Worm (Caenorhabditis elegans) whole organism, L1 larva: ENCODE data around the gene nca-2.

Source experiments
- C16A3.4 ChIP-seq: fragments of 150-350 bp; optimal IDR thresholded peaks from 2 replicates; lab custom pipeline; 2014; ENCODE audit warnings: missing biosample characterization, missing genetic modification characterization
- F16B12.6 ChIP-seq: fragments of 150-350 bp; optimal IDR thresholded peaks from 2 replicates; lab custom pipeline; 2014; ENCODE audit warnings: missing biosample characterization, missing genetic modification characterization
- alr-1 ChIP-seq: fragments of 200-800 bp; sonication (Bioruptor generic); optimal IDR thresholded peaks from 2 replicates; lab custom pipeline; 2018; ENCODE audit warnings: borderline replicate concordance, mild to moderate bottlenecking, missing genetic modification characterization, missing compliant biosample characterization
- aly-2 ChIP-seq: fragments of 150-350 bp; optimal IDR thresholded peaks from 2 replicates; lab custom pipeline; 2014; ENCODE audit warnings: missing biosample characterization, missing genetic modification characterization
- blmp-1 ChIP-seq: fragments of 150-350 bp; optimal IDR thresholded peaks from 2 replicates; lab custom pipeline; 2014; ENCODE audit warnings: missing biosample characterization, missing genetic modification characterization
- ceh-88 ChIP-seq: fragments of 200-800 bp; sonication (Bioruptor generic); IDR thresholded peaks from 2 replicates; pipeline ENCODE4 v1.3.6; 2022; ENCODE audit warnings: missing genetic modification characterization, missing compliant biosample characterization
- ceh-90 ChIP-seq: sonication (generic microtip); optimal IDR thresholded peaks from 2 replicates; lab custom pipeline; 2016; ENCODE audit warnings: missing genetic modification characterization, missing compliant biosample characterization
- ces-1 ChIP-seq: fragments of 150-350 bp; optimal IDR thresholded peaks from 2 replicates; lab custom pipeline; 2014; ENCODE audit warnings: missing biosample characterization, missing genetic modification reagents, missing genetic modification characterization
- dpl-1 ChIP-seq, 3 experiments: fragments of 150-350 bp in 2 of 3; sonication (generic microtip) in 1 of 3; optimal IDR thresholded peaks; 2 replicates each; lab custom pipeline; 2014 to 2017; ENCODE audit warnings: missing biosample characterization in 3 of 3, missing genetic modification characterization in 3 of 3, missing genetic modification reagents in 3 of 3
- efl-1 ChIP-seq, 4 experiments: fragments of 150-350 bp; optimal IDR thresholded peaks in 3 of 4; peaks in 1 of 4; 1 replicate in 1 of 4; 2 replicates in 3 of 4; lab custom pipeline; 2014; ENCODE audit warnings: missing biosample characterization in 2 of 4, missing genetic modification characterization in 2 of 4, missing genetic modification reagents in 2 of 4
- efl-3 ChIP-seq: fragments of 200-800 bp; sonication (Bioruptor generic); optimal IDR thresholded peaks from 2 replicates; lab custom pipeline; 2018; ENCODE audit warnings: mild to moderate bottlenecking, missing genetic modification characterization, missing compliant biosample characterization
- egl-13 ChIP-seq: sonication (generic microtip); optimal IDR thresholded peaks from 2 replicates; lab custom pipeline; 2016; ENCODE audit warnings: missing genotype, missing genetic modification reagents, missing genetic modification characterization, missing compliant biosample characterization
- egl-27 ChIP-seq, 2 experiments: fragments of 150-350 bp in 1 of 2; sonication (generic microtip); optimal IDR thresholded peaks; 3 replicates each; lab custom pipeline; 2017 to 2018; ENCODE audit warnings: missing biosample characterization in 2 of 2, missing genetic modification characterization in 2 of 2, missing genetic modification reagents in 2 of 2
- elt-3 ChIP-seq, 6 experiments: fragments of 150-350 bp in 1 of 6; sonication (generic microtip); optimal IDR thresholded peaks; 2 replicates each; lab custom pipeline; 2017 to 2018; ENCODE audit warnings: missing biosample characterization in 6 of 6, missing genetic modification characterization in 6 of 6, inconsistent platforms in 1 of 6
- hlh-4 ChIP-seq: sonication (generic microtip); optimal IDR thresholded peaks from 2 replicates; lab custom pipeline; 2016; ENCODE audit warnings: mild to moderate bottlenecking, missing genetic modification characterization, missing compliant biosample characterization
- irx-1 ChIP-seq: sonication (generic microtip); optimal IDR thresholded peaks from 2 replicates; lab custom pipeline; 2016; ENCODE audit warnings: missing genetic modification characterization, missing compliant biosample characterization
- isw-1 ChIP-seq: fragments of 200-800 bp; sonication (Bioruptor generic); IDR thresholded peaks from 2 replicates; pipeline ENCODE4 v1.3.6; 2022; ENCODE audit warnings: missing genetic modification characterization, missing compliant biosample characterization
- jun-1 ChIP-seq: fragments of 150-350 bp; optimal IDR thresholded peaks from 2 replicates; lab custom pipeline; 2014; ENCODE audit warnings: missing biosample characterization, missing genetic modification reagents, missing genetic modification characterization
- lin-14 ChIP-seq: fragments of 200-800 bp; sonication (Bioruptor generic); optimal IDR thresholded peaks from 2 replicates; lab custom pipeline; 2018; ENCODE audit warnings: mild to moderate bottlenecking, missing genetic modification characterization, moderate library complexity, missing compliant biosample characterization
- lin-35 ChIP-seq, 2 experiments: fragments of 150-350 bp; optimal IDR thresholded peaks; 2 replicates each; lab custom pipeline; 2014; ENCODE audit warnings: missing biosample characterization in 2 of 2, missing genetic modification characterization in 2 of 2, missing genetic modification reagents in 2 of 2
- lsy-2 ChIP-seq, 2 experiments: fragments of 150-350 bp; optimal IDR thresholded peaks; 2 replicates each; lab custom pipeline; 2014; ENCODE audit warnings: missing biosample characterization in 2 of 2, missing genetic modification characterization in 2 of 2
- mab-9 ChIP-seq: fragments of 200-800 bp; sonication (Bioruptor generic); IDR thresholded peaks from 2 replicates; pipeline ENCODE4 v1.3.6; 2022; ENCODE audit warnings: missing genetic modification reagents, missing genetic modification characterization, missing compliant biosample characterization
- mep-1 ChIP-seq: fragments of 150-350 bp; optimal IDR thresholded peaks from 2 replicates; lab custom pipeline; 2014; ENCODE audit warnings: missing biosample characterization, missing genetic modification characterization
- nhr-11 ChIP-seq: fragments of 150-350 bp; optimal IDR thresholded peaks from 2 replicates; lab custom pipeline; 2014; ENCODE audit warnings: missing biosample characterization, missing genetic modification characterization
- nhr-12 ChIP-seq: sonication (generic microtip); optimal IDR thresholded peaks from 2 replicates; lab custom pipeline; 2017; ENCODE audit warnings: missing biosample characterization, missing genetic modification characterization
- nhr-19 ChIP-seq: fragments of 200-800 bp; sonication (Bioruptor generic); conservative IDR thresholded peaks from 2 replicates; pipeline ENCODE4 v1.3.6; 2022; ENCODE audit warnings: missing genetic modification characterization, missing compliant biosample characterization
- nhr-20 ChIP-seq: sonication (generic microtip); optimal IDR thresholded peaks from 2 replicates; lab custom pipeline; 2016; ENCODE audit warnings: mild to moderate bottlenecking, missing genetic modification characterization, missing compliant biosample characterization
- nhr-71 ChIP-seq: sonication (generic microtip); optimal IDR thresholded peaks from 2 replicates; lab custom pipeline; 2016; ENCODE audit warnings: mild to moderate bottlenecking, missing genetic modification characterization, moderate library complexity, missing compliant biosample characterization
- nhr-76 ChIP-seq: sonication (generic microtip); optimal IDR thresholded peaks from 2 replicates; lab custom pipeline; 2017; ENCODE audit warnings: missing biosample characterization, missing genetic modification characterization
- nhr-84 ChIP-seq: sonication (generic microtip); optimal IDR thresholded peaks from 2 replicates; lab custom pipeline; 2017; ENCODE audit warnings: missing biosample characterization, missing genetic modification characterization
- nhr-85 ChIP-seq: sonication (generic microtip); peaks from one replicate; lab custom pipeline; 2016; ENCODE audit warnings: missing genetic modification characterization, inconsistent platforms, missing compliant biosample characterization
- nhr-90 ChIP-seq: sonication (generic microtip); optimal IDR thresholded peaks from 2 replicates; lab custom pipeline; 2016; ENCODE audit warnings: mild to moderate bottlenecking, missing genetic modification characterization, missing compliant biosample characterization; ENCODE audit not compliant: poor library complexity
- pag-3 ChIP-seq: sonication (generic microtip); optimal IDR thresholded peaks from 2 replicates; lab custom pipeline; 2017; ENCODE audit warnings: missing genetic modification characterization, mild to moderate bottlenecking, missing compliant biosample characterization, antibody characterized with exemption, borderline replicate concordance; ENCODE audit not compliant: insufficient read depth
- pqm-1 ChIP-seq: sonication (generic microtip); optimal IDR thresholded peaks from 3 replicates; lab custom pipeline; 2017; ENCODE audit warnings: missing biosample characterization, missing genetic modification characterization
- rnt-1 ChIP-seq: sonication (generic microtip); optimal IDR thresholded peaks from 2 replicates; lab custom pipeline; 2016; ENCODE audit warnings: mild to moderate bottlenecking, missing genetic modification characterization, moderate library complexity, missing compliant biosample characterization
- skn-1 ChIP-seq: fragments of 150-350 bp; optimal IDR thresholded peaks from 2 replicates; lab custom pipeline; 2014; ENCODE audit warnings: missing biosample characterization, missing genetic modification characterization
- snpc-4 ChIP-seq: fragments of 150-350 bp; optimal IDR thresholded peaks from 2 replicates; lab custom pipeline; 2014; ENCODE audit warnings: missing biosample characterization, missing genetic modification characterization
- snu-23 ChIP-seq: sonication (generic microtip); optimal IDR thresholded peaks from 2 replicates; lab custom pipeline; 2016; ENCODE audit warnings: missing genetic modification characterization, missing compliant biosample characterization
- sox-4 ChIP-seq: sonication (generic microtip); optimal IDR thresholded peaks from 2 replicates; lab custom pipeline; 2016; ENCODE audit warnings: missing genetic modification characterization, missing compliant biosample characterization
- swsn-7 ChIP-seq: sonication (generic microtip); optimal IDR thresholded peaks from 2 replicates; lab custom pipeline; 2016; ENCODE audit warnings: missing genetic modification characterization, missing compliant biosample characterization
- tbx-2 ChIP-seq: sonication (generic microtip); optimal IDR thresholded peaks from 2 replicates; lab custom pipeline; 2016; ENCODE audit warnings: missing genetic modification characterization, missing compliant biosample characterization
- tlp-1 ChIP-seq: fragments of 150-350 bp; optimal IDR thresholded peaks from 2 replicates; lab custom pipeline; 2014; ENCODE audit warnings: missing biosample characterization, missing genetic modification characterization
- unc-30 ChIP-seq: sonication (generic microtip); optimal IDR thresholded peaks from 2 replicates; lab custom pipeline; 2017; ENCODE audit warnings: missing biosample characterization, missing genetic modification characterization
- unc-86 ChIP-seq: sonication (generic microtip); optimal IDR thresholded peaks from 2 replicates; lab custom pipeline; 2016; ENCODE audit warnings: missing genetic modification characterization, missing compliant biosample characterization
- unc-98 ChIP-seq: fragments of 200-800 bp; sonication (Bioruptor generic); IDR thresholded peaks from 2 replicates; pipeline ENCODE4 v1.3.6; 2022; ENCODE audit warnings: missing genetic modification characterization, missing compliant biosample characterization
- xbp-1 ChIP-seq: sonication (generic microtip); optimal IDR thresholded peaks from 2 replicates; lab custom pipeline; 2016; ENCODE audit warnings: missing genetic modification characterization, missing compliant biosample characterization
- zag-1 ChIP-seq: fragments of 150-350 bp; optimal IDR thresholded peaks from 2 replicates; lab custom pipeline; 2014; ENCODE audit warnings: missing biosample characterization, missing genetic modification characterization

The nca-2 gene

DNA sequence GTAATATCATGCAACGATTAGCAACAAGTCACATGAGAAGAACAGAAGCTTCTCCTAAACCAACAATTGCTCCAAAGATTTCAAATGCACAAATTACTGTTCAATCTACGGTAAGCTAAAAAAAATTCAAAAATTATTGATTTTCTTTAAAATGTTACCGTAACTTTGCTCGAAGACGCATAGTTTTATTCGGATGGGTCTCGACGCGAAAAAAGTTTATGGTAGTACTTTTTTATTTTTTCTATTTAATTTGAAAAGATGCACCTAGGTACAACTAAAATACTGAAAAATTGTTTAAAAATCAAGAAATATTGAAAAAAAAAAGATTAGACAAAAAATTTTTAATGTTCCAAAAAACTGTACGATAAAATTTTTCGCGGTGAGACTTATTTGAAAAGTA is 22.3 kb downstream of the nca-2 start:
- TF ChIP-seq sox-4 (tag; lab: Kevin White, UChicago) (no peak), pag-3 (tag; lab: Kevin White, UChicago) (no peak), alr-1 (tag; lab: Kevin White, UChicago) (no peak), zag-1 (tag; lab: Kevin White, UChicago) (no peak), ceh-88 (no peak), ces-1 (no peak), efl-1 (optimal IDR thresholded peaks at IDR 0.05; lab: Kevin White, UChicago) (no peak), efl-1 (GFP tag; optimal IDR thresholded peaks at IDR 0.05 in 1 of 2; lab: Kevin White, UChicago) (peak in 1 of 2 experiments; percentile 43)
- TF ChIP-seq, all 84 proteins: peak for 1

DNA sequence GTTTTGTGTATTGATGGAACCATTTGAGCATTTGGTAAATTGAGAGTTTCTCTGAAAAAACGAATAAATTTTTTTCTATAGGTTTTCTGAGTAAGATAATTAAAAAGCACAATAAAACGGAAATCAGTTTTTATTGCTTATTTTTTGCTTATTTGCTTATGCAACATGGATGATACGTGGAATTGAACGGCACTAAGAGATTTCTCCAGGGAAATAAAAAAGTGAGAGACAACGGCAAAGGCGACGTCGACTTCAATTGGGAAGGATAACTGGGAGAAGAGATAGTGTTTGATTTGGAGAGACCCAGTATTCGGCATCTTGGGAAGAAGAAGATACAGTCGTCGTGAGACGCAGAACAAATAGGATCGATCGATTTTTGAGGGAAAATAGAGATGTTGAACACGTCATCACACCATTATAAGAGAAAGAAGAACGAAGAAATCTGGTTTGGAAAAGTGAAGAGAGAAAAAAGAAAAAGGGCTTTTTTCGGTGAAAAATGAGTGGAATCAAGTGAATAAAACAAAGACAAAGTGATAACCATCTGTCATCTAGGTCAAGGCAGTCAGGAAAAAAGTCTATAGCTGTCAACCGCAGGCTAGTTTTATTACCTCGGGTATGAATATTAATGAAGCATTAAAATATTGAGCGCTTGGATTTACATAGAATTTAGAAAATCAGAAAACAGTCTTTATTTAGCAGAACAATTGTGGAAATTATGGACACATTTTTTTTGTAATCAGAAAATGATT is 32.9 kb downstream of the nca-2 start, which contains the start of gene tmem-131:
TSS of gene tmem-131 (minus strand) at position 51 of the 749 bp plus-strand sequence.
- TF ChIP-seq F16B12.6 = no peak
- TF ChIP-seq irx-1 (tag; lab: Kevin White, UChicago) = peak; percentile 11
- peak in 2 of 6 experiments; percentile 67 to 73 for TF ChIP-seq elt-3 (tag; optimal IDR thresholded peaks at IDR 0.05; lab: Kevin White, UChicago)
- TF ChIP-seq unc-86 = no peak
- no peak for TF ChIP-seq nhr-76 (tag; lab: Kevin White, UChicago)
- no peak for TF ChIP-seq pqm-1 (tag; lab: Kevin White, UChicago)
- no peak for TF ChIP-seq hlh-4 (tag; lab: Kevin White, UChicago)
- TF ChIP-seq swsn-7 (tag; lab: Kevin White, UChicago) = no peak
- peak; percentile 35 for TF ChIP-seq C16A3.4 (tag; lab: Kevin White, UChicago)
- peak in 1 of 2 experiments; percentile 24 for TF ChIP-seq efl-1 (optimal IDR thresholded peaks at IDR 0.05; lab: Kevin White, UChicago)
- TF ChIP-seq efl-1 (GFP tag; optimal IDR thresholded peaks at IDR 0.05 in 1 of 2; lab: Kevin White, UChicago) = peak in 1 of 2 experiments; percentile 89
- TF ChIP-seq nhr-85 (tag; lab: Kevin White, UChicago) = peak; percentile 93
- TF ChIP-seq lin-35 (GFP tag; optimal IDR thresholded peaks at IDR 0.05; lab: Kevin White, UChicago) = peak; percentile 8 to 46
- TF ChIP-seq tlp-1 = no peak
- peak; percentile 55 for TF ChIP-seq snu-23 (GFP tag; lab: Kevin White, UChicago)
- no peak for TF ChIP-seq isw-1 (GFP tag; lab: Robert Waterston, UW)
- TF ChIP-seq unc-98 = no peak
- no peak for TF ChIP-seq aly-2 (tag; lab: Kevin White, UChicago)
- TF ChIP-seq nhr-20 (tag; lab: Kevin White, UChicago) = peak; percentile 44
- no peak for TF ChIP-seq snpc-4 (tag; lab: Kevin White, UChicago)
- TF ChIP-seq unc-30 = no peak
- no peak for TF ChIP-seq nhr-12 (tag; lab: Kevin White, UChicago)
- no peak for TF ChIP-seq ceh-90 (tag; lab: Kevin White, UChicago)
- peak in 2 of 3 experiments; percentile 27 to 34 for TF ChIP-seq dpl-1 (GFP tag; optimal IDR thresholded peaks at IDR 0.05; lab: Kevin White, UChicago)
- 0 out of 2 replicates have a peak, but pooled peaks have one; percentile 5 for TF ChIP-seq nhr-19 (GFP tag; lab: Robert Waterston, UW)
- no peak for TF ChIP-seq rnt-1 (tag; lab: Kevin White, UChicago)
- TF ChIP-seq jun-1 (tag; lab: Kevin White, UChicago) = no peak
- peak; percentile 24 for TF ChIP-seq nhr-90 (tag; lab: Kevin White, UChicago)
- no peak for TF ChIP-seq nhr-11
- TF ChIP-seq tbx-2 (tag; lab: Kevin White, UChicago) = peak; percentile 4
- no peak for TF ChIP-seq nhr-84 (tag; lab: Kevin White, UChicago)
- peak; percentile 67 for TF ChIP-seq lin-14 (GFP tag; lab: Kevin White, UChicago)
- no peak for TF ChIP-seq mab-9
- no peak for TF ChIP-seq ces-1
- peak; percentile 94 for TF ChIP-seq blmp-1 (tag; lab: Kevin White, UChicago)
- peak; percentile 59 for TF ChIP-seq mep-1
- no peak for TF ChIP-seq egl-13
- TF ChIP-seq egl-27 (tag; optimal IDR thresholded peaks at IDR 0.05; lab: Kevin White, UChicago) = no peak
- TF ChIP-seq skn-1 = no peak
- peak; percentile 7 to 47 for TF ChIP-seq lsy-2 (tag; optimal IDR thresholded peaks at IDR 0.05; lab: Kevin White, UChicago)
- TF ChIP-seq efl-3 (GFP tag; lab: Kevin White, UChicago) = no peak
- peak; percentile 77 for TF ChIP-seq xbp-1
- TF ChIP-seq nhr-71 (tag; lab: Kevin White, UChicago) = peak; percentile 50
